Worm (Caenorhabditis elegans) whole organism, L3 larva: ENCODE measurements around the gene txt-10.

Experiments used
- ZK546.5 ChIP-seq: sonication (generic microtip); optimal IDR thresholded peaks from 2 replicates; lab custom pipeline; 2017; ENCODE audit warnings: missing biosample characterization, missing genetic modification characterization
- aly-2 ChIP-seq: fragments of 150-350 bp; optimal IDR thresholded peaks from 2 replicates; lab custom pipeline; 2014; ENCODE audit warnings: missing biosample characterization, missing genetic modification characterization
- ceh-82 ChIP-seq: fragments of 150-350 bp; optimal IDR thresholded peaks from 2 replicates; lab custom pipeline; 2014; ENCODE audit warnings: missing biosample characterization, missing genetic modification characterization
- ceh-9 ChIP-seq: sonication (generic microtip); optimal IDR thresholded peaks from 2 replicates; lab custom pipeline; 2018; ENCODE audit warnings: missing biosample characterization, missing genetic modification characterization
- daf-12 ChIP-seq: fragments of 150-350 bp; optimal IDR thresholded peaks from 2 replicates; lab custom pipeline; 2014; ENCODE audit warnings: missing biosample characterization, missing genetic modification reagents, missing genetic modification characterization
- egl-27 ChIP-seq: sonication (generic microtip); optimal IDR thresholded peaks from 4 replicates; lab custom pipeline; 2017; ENCODE audit warnings: missing biosample characterization, missing genetic modification reagents, missing genetic modification characterization
- egl-5 ChIP-seq: fragments of 150-350 bp; optimal IDR thresholded peaks from 2 replicates; lab custom pipeline; 2017; ENCODE audit warnings: missing biosample characterization, missing genetic modification reagents, missing genetic modification characterization, inconsistent platforms
- elt-1 ChIP-seq: fragments of 150-350 bp; optimal IDR thresholded peaks from 2 replicates; lab custom pipeline; 2014; ENCODE audit warnings: missing biosample characterization, missing genetic modification characterization
- elt-2 ChIP-seq: sonication (generic microtip); optimal IDR thresholded peaks from 2 replicates; lab custom pipeline; 2016; ENCODE audit warnings: missing genetic modification reagents, mild to moderate bottlenecking, missing genetic modification characterization, missing compliant biosample characterization
- elt-3 ChIP-seq, 3 experiments: fragments of 150-350 bp in 1 of 3; sonication (generic microtip) in 2 of 3; optimal IDR thresholded peaks; 2 replicates in 2 of 3; 4 replicates in 1 of 3; lab custom pipeline; 2014 to 2017; ENCODE audit warnings: missing biosample characterization in 3 of 3, missing genetic modification characterization in 3 of 3
- eor-1 ChIP-seq, 2 experiments: fragments of 150-350 bp; optimal IDR thresholded peaks; 2 replicates each; lab custom pipeline; 2014 to 2018; ENCODE audit warnings: missing biosample characterization in 2 of 2, missing genetic modification characterization in 2 of 2
- fkh-10 ChIP-seq: sonication (generic microtip); optimal IDR thresholded peaks from 2 replicates; lab custom pipeline; 2017; ENCODE audit warnings: missing biosample characterization, missing genetic modification reagents, missing genetic modification characterization
- fkh-2 ChIP-seq: fragments of 150-350 bp; optimal IDR thresholded peaks from 2 replicates; lab custom pipeline; 2014; ENCODE audit warnings: missing biosample characterization, missing genetic modification reagents, missing genetic modification characterization
- hmg-11 ChIP-seq: sonication (generic microtip); optimal IDR thresholded peaks from 2 replicates; lab custom pipeline; 2016; ENCODE audit warnings: missing genetic modification characterization, missing compliant biosample characterization
- jun-1 ChIP-seq: fragments of 150-350 bp; optimal IDR thresholded peaks from 2 replicates; lab custom pipeline; 2014; ENCODE audit warnings: missing biosample characterization, missing genetic modification reagents, missing genetic modification characterization
- lin-39 ChIP-seq: fragments of 150-350 bp; optimal IDR thresholded peaks from 2 replicates; lab custom pipeline; 2018; ENCODE audit warnings: missing biosample characterization, missing genetic modification reagents, missing genetic modification characterization
- lsy-12 ChIP-seq: sonication (generic microtip); optimal IDR thresholded peaks from 2 replicates; lab custom pipeline; 2016; ENCODE audit warnings: mild to moderate bottlenecking, missing genetic modification characterization, missing compliant biosample characterization
- mdl-1 ChIP-seq: fragments of 150-350 bp; optimal IDR thresholded peaks from 2 replicates; lab custom pipeline; 2014; ENCODE audit warnings: missing biosample characterization, missing genetic modification characterization
- mml-1 ChIP-seq: fragments of 150-350 bp; sonication (generic microtip); optimal IDR thresholded peaks from 3 replicates; lab custom pipeline; 2014; ENCODE audit warnings: missing biosample characterization, missing genetic modification characterization
- nhr-23 ChIP-seq: fragments of 150-350 bp; optimal IDR thresholded peaks from 2 replicates; lab custom pipeline; 2014; ENCODE audit warnings: missing biosample characterization, missing genetic modification reagents, missing genetic modification characterization
- nhr-237 ChIP-seq: fragments of 150-350 bp; optimal IDR thresholded peaks from 2 replicates; lab custom pipeline; 2014; ENCODE audit warnings: missing biosample characterization, missing genetic modification characterization
- nhr-25 ChIP-seq: sonication (generic microtip); optimal IDR thresholded peaks from 2 replicates; lab custom pipeline; 2017; ENCODE audit warnings: missing biosample characterization, missing genetic modification characterization
- nhr-28 ChIP-seq: fragments of 150-350 bp; optimal IDR thresholded peaks from 2 replicates; lab custom pipeline; 2014; ENCODE audit warnings: missing biosample characterization, missing genetic modification characterization
- nhr-43 ChIP-seq: sonication (generic microtip); optimal IDR thresholded peaks from 2 replicates; lab custom pipeline; 2016; ENCODE audit warnings: mild to moderate bottlenecking, missing genetic modification characterization, missing compliant biosample characterization; ENCODE audit not compliant: poor library complexity, severe bottlenecking
- nhr-67 ChIP-seq: fragments of 150-350 bp; optimal IDR thresholded peaks from 2 replicates; lab custom pipeline; 2014; ENCODE audit warnings: missing biosample characterization, missing genetic modification characterization
- nhr-77 ChIP-seq: fragments of 150-350 bp; optimal IDR thresholded peaks from 2 replicates; lab custom pipeline; 2014; ENCODE audit warnings: missing biosample characterization, missing genetic modification characterization
- pha-4 ChIP-seq: fragments of 150-350 bp; optimal IDR thresholded peaks from 2 replicates; lab custom pipeline; 2014; ENCODE audit warnings: missing biosample characterization, missing genetic modification reagents, missing genetic modification characterization
- pqm-1 ChIP-seq: fragments of 150-350 bp; optimal IDR thresholded peaks from 2 replicates; lab custom pipeline; 2017; ENCODE audit warnings: missing biosample characterization, missing genetic modification characterization, inconsistent platforms
- sea-2 ChIP-seq: fragments of 150-350 bp; sonication (generic microtip); optimal IDR thresholded peaks from 4 replicates; lab custom pipeline; 2014; ENCODE audit warnings: missing biosample characterization, missing genetic modification reagents, missing genetic modification characterization
- skn-1 ChIP-seq: fragments of 150-350 bp; optimal IDR thresholded peaks from 2 replicates; lab custom pipeline; 2014; ENCODE audit warnings: missing biosample characterization, missing genetic modification characterization
- tbx-2 ChIP-seq: sonication (generic microtip); optimal IDR thresholded peaks from 2 replicates; lab custom pipeline; 2016; ENCODE audit warnings: mild to moderate bottlenecking, missing genetic modification characterization, missing compliant biosample characterization
- unc-62 ChIP-seq: fragments of 150-350 bp; sonication (generic microtip); optimal IDR thresholded peaks from 4 replicates; lab custom pipeline; 2014; ENCODE audit warnings: missing biosample characterization, missing genetic modification reagents, missing genetic modification characterization
- zag-1 ChIP-seq: fragments of 150-350 bp; optimal IDR thresholded peaks from 2 replicates; lab custom pipeline; 2014; ENCODE audit warnings: missing biosample characterization, missing genetic modification characterization
- ztf-11 ChIP-seq: fragments of 150-350 bp; optimal IDR thresholded peaks from 2 replicates; lab custom pipeline; 2014; ENCODE audit warnings: missing biosample characterization, missing genetic modification characterization
- ztf-4 ChIP-seq: fragments of 150-350 bp; optimal IDR thresholded peaks from 2 replicates; lab custom pipeline; 2014; ENCODE audit warnings: missing biosample characterization, missing genetic modification characterization

The txt-10 gene

ce11 chrV:10503893-10504292 lies 28.7 kb downstream of the txt-10 start, which contains the start of gene C35A5.10:
C35A5.10 (plus strand) TSS chrV:10504193.
- TF ChIP-seq nhr-77 (no peak), nhr-237 (no peak), elt-2 (tag; lab: Kevin White, UChicago) (no peak), fkh-10 (GFP tag; lab: Kevin White, UChicago) (no peak), ztf-4 (tag; lab: Kevin White, UChicago) (no peak), elt-3 (tag; optimal IDR thresholded peaks at IDR 0.05; lab: Kevin White, UChicago) (no peak), nhr-67 (tag; lab: Kevin White, UChicago) (no peak), zag-1 (tag; lab: Kevin White, UChicago) (no peak), aly-2 (tag; lab: Kevin White, UChicago) (no peak), daf-12 (tag; lab: Kevin White, UChicago) (no peak), hmg-11 (tag; lab: Kevin White, UChicago) (no peak), jun-1 (no peak), egl-27 (no peak), mdl-1 (no peak), ztf-11 (tag; lab: Kevin White, UChicago) (no peak), ceh-82 (tag; lab: Kevin White, UChicago) (no peak), nhr-25 (tag; lab: Kevin White, UChicago) (no peak)

- TF ChIP-seq lsy-12 (tag; lab: Kevin White, UChicago): no peak
- no peak for TF ChIP-seq unc-62 (GFP tag; lab: Kevin White, UChicago)
- TF ChIP-seq egl-5 (tag; lab: Kevin White, UChicago): no peak
- TF ChIP-seq elt-2 (tag; lab: Kevin White, UChicago): no peak
- peak; percentile 45 for TF ChIP-seq nhr-23
- no peak for TF ChIP-seq jun-1
- TF ChIP-seq mdl-1: no peak
- no peak for TF ChIP-seq tbx-2 (tag; lab: Kevin White, UChicago)
These were observed 29.6 kb downstream of the txt-10 start, which contains the start of gene C35A5.11 for ce11 chrV:10503011-10503410. C35A5.11 (minus strand) TSS chrV:10503111.

- TF ChIP-seq skn-1 (tag; lab: Kevin White, UChicago) (no peak), nhr-43 (no peak), pha-4 (tag; lab: Kevin White, UChicago) (no peak), lin-39 (tag; lab: Kevin White, UChicago) (no peak), fkh-2 (tag; lab: Kevin White, UChicago) (no peak), daf-12 (tag; lab: Kevin White, UChicago) (no peak), nhr-28 (tag; lab: Kevin White, UChicago) (no peak), egl-5 (tag; lab: Kevin White, UChicago) (no peak), mml-1 (tag; lab: Kevin White, UChicago) (no peak), tbx-2 (tag; lab: Kevin White, UChicago) (no peak), nhr-67 (tag; lab: Kevin White, UChicago) (no peak), ztf-11 (tag; lab: Kevin White, UChicago) (no peak), jun-1 (no peak), aly-2 (tag; lab: Kevin White, UChicago) (no peak), sea-2 (GFP tag; lab: Kevin White, UChicago) (no peak), ZK546.5 (tag; lab: Kevin White, UChicago) (no peak), fkh-10 (GFP tag; lab: Kevin White, UChicago) (no peak), ceh-9 (tag; lab: Kevin White, UChicago) (no peak), eor-1 (tag; optimal IDR thresholded peaks at IDR 0.05; lab: Kevin White, UChicago) (no peak)
These were observed 31.3 kb downstream of the txt-10 start, which contains the start of gene C35A5.3 for ce11 chrV:10501295-10501694. C35A5.3 (minus strand) TSS chrV:10501395.

- TF ChIP-seq hmg-11 (tag; lab: Kevin White, UChicago) (no peak), ztf-11 (tag; lab: Kevin White, UChicago) (no peak)
These were observed 35.9 kb downstream of the txt-10 start, which contains the start of gene C35A5.4 for ce11 chrV:10496733-10497132. C35A5.4 (plus strand) TSS chrV:10497033.

ce11 chrV:10493150-10493549 lies 39.5 kb downstream of the txt-10 start, which contains the start of gene ugt-33:
ugt-33 (plus strand) TSS chrV:10493409.
- TF ChIP-seq pqm-1: peak; percentile 83
- TF ChIP-seq elt-1 (tag; lab: Kevin White, UChicago): no peak
- TF ChIP-seq elt-2 (tag; lab: Kevin White, UChicago): peak; percentile 76
- TF ChIP-seq, all 47 proteins: peak for 2
